Worm (Caenorhabditis elegans): ENCODE measurements around the gene rom-1.
A peak's percentile ranks its signal among the peaks of the same experiment; 100 is the strongest.

The rom-1 gene

DNA sequence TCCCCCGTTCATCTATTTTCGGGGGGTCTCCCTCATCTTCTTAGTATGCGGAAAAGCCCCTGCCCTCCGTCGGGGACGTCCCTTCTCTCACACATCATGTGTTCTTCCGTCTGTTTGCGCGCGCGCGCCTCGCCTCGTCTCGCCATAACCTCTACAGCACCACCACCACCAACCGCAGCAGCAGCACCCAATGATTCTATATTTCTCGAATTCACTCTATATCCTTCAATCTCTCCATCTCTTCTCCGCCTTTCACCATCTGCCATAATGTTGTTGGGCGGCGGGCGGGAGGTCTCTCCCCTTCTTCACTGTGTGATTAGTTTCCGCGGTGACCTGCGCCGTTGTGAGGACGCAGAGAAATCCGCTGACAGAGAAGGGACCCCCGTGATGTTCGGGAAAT is 40.4 kb downstream of the rom-1 start (continued):
- TF ChIP-seq attf-5 (GFP tag; optimal IDR thresholded peaks at IDR 0.05) (no peak), ceh-58 (GFP tag; IDR thresholded peaks at IDR 0.05) (no peak), ceh-79 (tag; optimal IDR thresholded peaks at IDR 0.05) (no peak), F57C9.4 (tag; optimal IDR thresholded peaks at IDR 0.05) (no peak), Y56A3A.18 (GFP tag; IDR thresholded peaks at IDR 0.05) (no peak), C17E4.6 (GFP tag; IDR thresholded peaks at IDR 0.05) (0 out of 2 replicates have a peak, but pooled peaks have one; percentile 20), rcor-1 (GFP tag; IDR thresholded peaks at IDR 0.05) (0 out of 2 replicates have a peak, but pooled peaks have one; percentile 15), lsy-27 (tag; optimal IDR thresholded peaks at IDR 0.05; ENCODE audit: borderline replicate concordance, insufficient read depth) (no peak), ztf-22 (GFP tag; optimal IDR thresholded peaks at IDR 0.05) (no peak), hlh-12 (tag; optimal IDR thresholded peaks at IDR 0.05) (no peak), Y53G8AR.9 (GFP tag; conservative IDR thresholded peaks at IDR 0.05) (no peak), nfyb-1 (GFP tag; IDR thresholded peaks at IDR 0.05) (no peak), aptf-2 (GFP tag; conservative IDR thresholded peaks at IDR 0.05) (no peak), Y95B8A.8 (GFP tag; IDR thresholded peaks at IDR 0.05) (no peak), snpc-1.3 (tag; optimal IDR thresholded peaks at IDR 0.05; ENCODE audit: insufficient read depth) (no peak), F33H1.4 (GFP tag; IDR thresholded peaks at IDR 0.05) (0 out of 2 replicates have a peak, but pooled peaks have one; percentile 8), let-526 (GFP tag; IDR thresholded peaks at IDR 0.05) (no peak)

- TF ChIP-seq egrh-3 (GFP tag; IDR thresholded peaks at IDR 0.05) (peak; percentile 63; the same call in 1 of the 2 replicates), tlf-1 (GFP tag; optimal IDR thresholded peaks at IDR 0.05) (no peak), lir-1 (GFP tag; conservative IDR thresholded peaks at IDR 0.05) (no peak), F52B5.7 (tag; optimal IDR thresholded peaks at IDR 0.05) (no peak), Y67H2A.10 (GFP tag; conservative IDR thresholded peaks at IDR 0.05) (no peak), gei-17 (GFP tag; optimal IDR thresholded peaks at IDR 0.05) (no peak), ekl-4 (GFP tag; IDR thresholded peaks at IDR 0.05) (no peak), hmg-1.2 (GFP tag; IDR thresholded peaks at IDR 0.05) (peak; percentile 52; the same call in 1 of the 2 replicates), zfh-2 (GFP tag; conservative IDR thresholded peaks at IDR 0.05) (peak; percentile 90), madf-6 (GFP tag; IDR thresholded peaks at IDR 0.05) (peak; percentile 50; the same call in 1 of the 2 replicates), D2030.7 (GFP tag; IDR thresholded peaks at IDR 0.05) (peak; percentile 25; the same call in 1 of the 2 replicates), rec-8 (tag; optimal IDR thresholded peaks at IDR 0.05) (no peak), F57A8.1 (GFP tag; optimal IDR thresholded peaks at IDR 0.05) (no peak), efl-1 (GFP tag; optimal IDR thresholded peaks at IDR 0.05) (peak; percentile 48), ztf-22 (GFP tag; optimal IDR thresholded peaks at IDR 0.05) (no peak)
Observed at ce11 chrIII:4948631-4949030, 41.6 kb downstream of the rom-1 start.

- TF ChIP-seq zfh-2 (GFP tag; conservative IDR thresholded peaks at IDR 0.05) = peak; percentile 88
- TF ChIP-seq lir-1 (GFP tag; conservative IDR thresholded peaks at IDR 0.05) = no peak
- TF ChIP-seq ztf-25 (GFP tag; IDR thresholded peaks at IDR 0.05) = no peak
- peak; percentile 13 for TF ChIP-seq attf-5 (GFP tag; optimal IDR thresholded peaks at IDR 0.05)
- TF ChIP-seq K11D2.4 (GFP tag; IDR thresholded peaks at IDR 0.05) = 0 out of 2 replicates have a peak, but pooled peaks have one; percentile 63
- TF ChIP-seq F23B12.7 (tag; optimal IDR thresholded peaks at IDR 0.05; ENCODE audit: insufficient read depth) = peak; percentile 13
- no peak for TF ChIP-seq cebp-1 (GFP tag; IDR thresholded peaks at IDR 0.05)
- TF ChIP-seq cebp-1 (tag; optimal IDR thresholded peaks at IDR 0.05) = peak; percentile 37
- TF ChIP-seq K12H6.12 (tag; optimal IDR thresholded peaks at IDR 0.05) = peak; percentile 29
- TF ChIP-seq nhr-120 (GFP tag; IDR thresholded peaks at IDR 0.05) = no peak
- TF ChIP-seq akir-1 (GFP tag; optimal IDR thresholded peaks at IDR 0.05) = no peak
- TF ChIP-seq bed-2 (GFP tag; IDR thresholded peaks at IDR 0.05) = no peak
Observed at ce11 chrIII:4950345-4950744, 43.3 kb downstream of the rom-1 start.

Measured in whole organism, young adult.